Fruit fly (Drosophila melanogaster): Measurements from ENCODE around the gene CG16721.

DNA sequence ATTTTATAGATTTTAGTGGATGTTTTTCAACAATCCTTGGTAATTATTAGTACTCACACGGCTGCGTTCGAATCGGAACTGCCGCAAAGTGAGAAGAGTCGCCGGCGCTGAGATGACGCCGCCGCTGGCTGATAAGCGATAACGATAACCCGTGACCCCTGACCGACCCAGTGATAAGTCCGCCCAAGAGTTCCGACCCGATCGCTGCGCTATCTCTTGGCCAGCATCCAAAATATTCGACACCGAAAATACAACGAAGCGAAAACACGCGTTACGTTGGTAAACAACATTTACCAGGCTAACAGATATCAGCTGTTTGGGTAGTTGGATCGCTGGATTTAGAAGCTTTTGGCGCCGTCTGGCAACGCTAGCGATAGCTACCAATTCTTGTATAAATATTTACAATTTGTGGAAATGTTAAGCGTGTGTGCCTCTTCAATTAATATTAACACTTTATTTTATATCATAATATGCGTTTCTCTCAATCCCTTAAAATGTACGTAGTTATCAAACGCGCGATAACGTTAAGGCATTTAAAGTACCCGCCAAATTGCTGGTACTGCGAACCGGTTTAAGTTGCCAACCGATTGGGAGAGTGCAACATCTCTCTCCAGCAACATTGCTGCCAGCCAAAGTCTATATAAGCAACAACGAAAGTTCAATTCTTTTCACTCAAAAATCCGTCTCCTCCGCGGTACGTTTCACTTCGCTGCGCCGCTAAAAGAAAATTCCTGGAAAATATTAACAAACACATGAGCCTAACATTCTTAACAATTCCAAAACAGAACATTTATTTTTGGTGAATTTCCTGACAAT lies 37.0 kb downstream of the CG16721 start, which contains the start of the genes Shmt and CG3726:
- no peak for TF ChIP-seq CG8478 (optimal IDR thresholded peaks at IDR 0.05)
- peak in 1 of 2 experiments; percentile 7 for TF ChIP-seq CTCF (optimal IDR thresholded peaks at IDR 0.05)

Measured in S2 (cell line).